Fruit fly (Drosophila melanogaster) whole organism, embryonic: ENCODE measurements around the gene sky.

ENCODE experiments used
- ATbp ChIP-seq: fragments of 200-800 bp; sonication (Bioruptor generic); optimal IDR thresholded peaks from 2 replicates; lab custom pipeline; 2017; ENCODE audit warnings: missing biosample characterization, mild to moderate bottlenecking, missing genetic modification characterization, missing genetic modification reagents
- Bdp1 ChIP-seq: fragments of 200-800 bp; sonication (Bioruptor generic); optimal IDR thresholded peaks from 3 replicates; lab custom pipeline; 2016; ENCODE audit warnings: missing biosample characterization, missing genetic modification characterization
- Blimp-1 ChIP-seq: fragments of 200-800 bp; sonication (Bioruptor generic); optimal IDR thresholded peaks from 3 replicates; lab custom pipeline; 2018; ENCODE audit warnings: missing biosample characterization, missing genetic modification characterization, mild to moderate bottlenecking, moderate library complexity, missing genetic modification reagents
- CG10543 ChIP-seq: fragments of 200-800 bp; sonication (Bioruptor generic); optimal IDR thresholded peaks from 3 replicates; lab custom pipeline; 2017; ENCODE audit warnings: missing biosample characterization, mild to moderate bottlenecking, missing genetic modification characterization, moderate library complexity
- CG11085 ChIP-seq: fragments of 200-800 bp; sonication (Bioruptor generic); IDR thresholded peaks from 2 replicates; pipeline ENCODE4 v1.3.6; 2022; ENCODE audit warnings: missing biosample characterization, missing genetic modification characterization
- CG11504 ChIP-seq: fragments of 200-800 bp; sonication (Bioruptor generic); optimal IDR thresholded peaks from 3 replicates; lab custom pipeline; 2019; ENCODE audit warnings: missing biosample characterization, mild to moderate bottlenecking, missing genetic modification characterization, moderate library complexity
- CG1233 ChIP-seq: fragments of 200-800 bp; sonication (Bioruptor generic); optimal IDR thresholded peaks from 4 replicates; lab custom pipeline; 2018; ENCODE audit warnings: missing biosample characterization, mild to moderate bottlenecking, missing genetic modification characterization
- CG12942 ChIP-seq: fragments of 200-800 bp; sonication (Bioruptor generic); optimal IDR thresholded peaks from 3 replicates; lab custom pipeline; 2016; ENCODE audit warnings: missing biosample characterization, missing genetic modification characterization
- CG13894 ChIP-seq: fragments of 200-800 bp; sonication (Bioruptor generic); optimal IDR thresholded peaks from 3 replicates; lab custom pipeline; 2018; ENCODE audit warnings: missing biosample characterization, mild to moderate bottlenecking, missing genetic modification characterization, moderate library complexity
- CG14441 ChIP-seq: fragments of 200-800 bp; sonication (Bioruptor generic); IDR thresholded peaks from 2 replicates; pipeline ENCODE4 v1.3.6; 2022; ENCODE audit warnings: missing biosample characterization, missing genetic modification characterization
- CG17385 ChIP-seq: fragments of 200-800 bp; sonication (Bioruptor generic); optimal IDR thresholded peaks from 3 replicates; lab custom pipeline; 2018; ENCODE audit warnings: missing biosample characterization, mild to moderate bottlenecking, missing genetic modification characterization
- CG2120 ChIP-seq: fragments of 200-800 bp; sonication (Bioruptor generic); optimal IDR thresholded peaks from 3 replicates; lab custom pipeline; 2016; ENCODE audit warnings: missing biosample characterization, missing genetic modification characterization
- CG33213 ChIP-seq: fragments of 200-800 bp; sonication (Bioruptor generic); optimal IDR thresholded peaks from 3 replicates; lab custom pipeline; 2016; ENCODE audit warnings: missing biosample characterization, missing genetic modification characterization
- CG42726 ChIP-seq: fragments of 200-800 bp; sonication (Bioruptor generic); IDR thresholded peaks from 2 replicates; pipeline ENCODE4 v1.3.6; 2022; ENCODE audit warnings: missing biosample characterization, missing genetic modification characterization; ENCODE audit not compliant: partially characterized antibody
- CG4404 ChIP-seq: fragments of 200-800 bp; sonication (Bioruptor generic); IDR thresholded peaks from 2 replicates; pipeline ENCODE4 v1.3.6; 2022; ENCODE audit warnings: missing biosample characterization, missing genetic modification characterization
- CG4707 ChIP-seq: fragments of 200-800 bp; sonication (Bioruptor generic); optimal IDR thresholded peaks from 2 replicates; lab custom pipeline; 2018; ENCODE audit warnings: missing biosample characterization, mild to moderate bottlenecking, missing genetic modification characterization, moderate library complexity
- CG7963 ChIP-seq: fragments of 200-800 bp; sonication (Bioruptor generic); IDR thresholded peaks from 3 replicates; pipeline ENCODE4 v1.3.6; 2022; ENCODE audit warnings: missing biosample characterization, missing genetic modification characterization; ENCODE audit not compliant: partially characterized antibody
- CG9609 ChIP-seq: fragments of 200-800 bp; sonication (Bioruptor generic); optimal IDR thresholded peaks from 3 replicates; lab custom pipeline; 2016; ENCODE audit warnings: missing biosample characterization, missing genetic modification characterization
- Camta ChIP-seq: fragments of 200-800 bp; sonication (Bioruptor generic); optimal IDR thresholded peaks from 2 replicates; lab custom pipeline; 2016; ENCODE audit warnings: missing biosample characterization, missing genetic modification characterization
- Chrac-16 ChIP-seq: fragments of 200-800 bp; sonication (Bioruptor generic); optimal IDR thresholded peaks from 3 replicates; lab custom pipeline; 2016; ENCODE audit warnings: missing biosample characterization, missing genetic modification characterization
- CoRest ChIP-seq: fragments of 200-800 bp; sonication (Bioruptor generic); optimal IDR thresholded peaks from 3 replicates; lab custom pipeline; 2018; ENCODE audit warnings: missing biosample characterization, mild to moderate bottlenecking, missing genetic modification characterization, moderate library complexity
- D19A ChIP-seq: fragments of 200-800 bp; optimal IDR thresholded peaks from 3 replicates; lab custom pipeline; 2019; ENCODE audit warnings: missing biosample characterization, mild to moderate bottlenecking, missing genetic modification characterization, moderate library complexity
- Dek ChIP-seq: fragments of 200-800 bp; sonication (Bioruptor generic); optimal IDR thresholded peaks from 3 replicates; lab custom pipeline; 2019; ENCODE audit warnings: missing biosample characterization, mild to moderate bottlenecking, missing genetic modification characterization, moderate library complexity
- E2f2 ChIP-seq: fragments of 200-800 bp; sonication (Bioruptor generic); IDR thresholded peaks from 2 replicates; pipeline ENCODE4 v1.3.6; 2022; ENCODE audit warnings: missing biosample characterization, missing genetic modification characterization
- H2.0 ChIP-seq: fragments of 200-800 bp; sonication (Bioruptor generic); IDR thresholded peaks from 2 replicates; pipeline ENCODE4 v1.3.6; 2022; ENCODE audit warnings: missing biosample characterization, missing genetic modification characterization
- HHEX ChIP-seq: fragments of 200-800 bp; sonication (Bioruptor generic); optimal IDR thresholded peaks from 3 replicates; lab custom pipeline; 2017; ENCODE audit warnings: missing biosample characterization, mild to moderate bottlenecking, missing genetic modification characterization, missing genetic modification reagents
- Hmx ChIP-seq: fragments of 200-800 bp; sonication (Bioruptor generic); optimal IDR thresholded peaks from 2 replicates; lab custom pipeline; 2016; ENCODE audit warnings: missing biosample characterization, missing genetic modification characterization
- Hr39 ChIP-seq: fragments of >200 bp; optimal IDR thresholded peaks from 2 replicates; lab custom pipeline; 2017
- Nf-YA ChIP-seq: fragments of 200-800 bp; sonication (Bioruptor generic); IDR thresholded peaks from 2 replicates; pipeline ENCODE4 v1.3.6; 2022; ENCODE audit warnings: missing biosample characterization, missing genetic modification characterization
- amos ChIP-seq: fragments of 200-800 bp; sonication (Bioruptor generic); IDR thresholded peaks from 2 replicates; pipeline ENCODE4 v1.3.6; 2022; ENCODE audit warnings: missing biosample characterization, missing genetic modification characterization; ENCODE audit not compliant: partially characterized antibody
- bab2 ChIP-seq: fragments of 200-800 bp; sonication (Bioruptor generic); optimal IDR thresholded peaks from 2 replicates; lab custom pipeline; 2016; ENCODE audit warnings: missing biosample characterization, missing genetic modification characterization
- bigmax ChIP-seq: fragments of 200-800 bp; sonication (Bioruptor generic); optimal IDR thresholded peaks from 2 replicates; lab custom pipeline; 2018; ENCODE audit warnings: missing biosample characterization, mild to moderate bottlenecking, missing genetic modification characterization
- ci ChIP-seq: fragments of 200-800 bp; sonication (Bioruptor generic); IDR thresholded peaks from 3 replicates; pipeline ENCODE4 v1.3.6; 2022; ENCODE audit warnings: missing biosample characterization, missing genetic modification characterization
- crp ChIP-seq, 2 experiments: fragments of 200-800 bp; sonication (Bioruptor generic); optimal IDR thresholded peaks; 2 replicates in 1 of 2; 3 replicates in 1 of 2; lab custom pipeline; 2017; ENCODE audit warnings: missing biosample characterization in 2 of 2, missing genetic modification characterization in 2 of 2, mild to moderate bottlenecking in 1 of 2, moderate library complexity in 1 of 2
- eve ChIP-seq, 2 experiments: fragments of >200 bp; optimal IDR thresholded peaks; 2 replicates each; lab custom pipeline; 2017; ENCODE audit warnings: missing biosample characterization in 2 of 2, missing genetic modification characterization in 2 of 2
- exex ChIP-seq: fragments of 200-800 bp; sonication (Bioruptor generic); optimal IDR thresholded peaks from 4 replicates; lab custom pipeline; 2018; ENCODE audit warnings: missing biosample characterization, mild to moderate bottlenecking, missing genetic modification characterization, moderate library complexity
- fd102C ChIP-seq: fragments of 200-800 bp; sonication (Bioruptor generic); optimal IDR thresholded peaks from 2 replicates; lab custom pipeline; 2018; ENCODE audit warnings: missing biosample characterization, mild to moderate bottlenecking, missing genetic modification characterization, moderate library complexity
- fd64A ChIP-seq: fragments of 200-800 bp; sonication (Bioruptor generic); optimal IDR thresholded peaks from 3 replicates; lab custom pipeline; 2018; ENCODE audit warnings: missing biosample characterization, mild to moderate bottlenecking, missing genetic modification characterization
- gsb ChIP-seq: fragments of 200-800 bp; sonication (Bioruptor generic); IDR thresholded peaks from 2 replicates; pipeline ENCODE4 v1.3.6; 2022; ENCODE audit warnings: missing biosample characterization, missing genetic modification characterization
- hkb ChIP-seq, 2 experiments: fragments of 200-800 bp in 1 of 2; fragments of >200 bp in 1 of 2; sonication (Bioruptor generic) in 1 of 2; IDR thresholded peaks in 1 of 2; optimal IDR thresholded peaks in 1 of 2; 2 replicates each; pipeline versions ENCODE4 v1.3.6 to Lab custom; 2017 to 2022; ENCODE audit warnings: missing biosample characterization in 1 of 2, missing genetic modification characterization in 1 of 2
- kay ChIP-seq: fragments of 200-800 bp; sonication (Bioruptor generic); optimal IDR thresholded peaks from 2 replicates; lab custom pipeline; 2016; ENCODE audit warnings: missing biosample characterization, missing genetic modification characterization
- lov ChIP-seq, 2 experiments: fragments of 200-800 bp in 1 of 2; fragments of >200 bp in 1 of 2; sonication (Bioruptor generic) in 1 of 2; IDR thresholded peaks in 1 of 2; optimal IDR thresholded peaks in 1 of 2; 2 replicates in 1 of 2; 3 replicates in 1 of 2; pipeline versions ENCODE4 v1.3.6 to Lab custom; 2017 to 2022; ENCODE audit warnings: missing biosample characterization in 1 of 2, missing genetic modification characterization in 1 of 2
- odd ChIP-seq: fragments of 200-800 bp; sonication (Bioruptor generic); optimal IDR thresholded peaks from 2 replicates; lab custom pipeline; 2017; ENCODE audit warnings: missing biosample characterization, mild to moderate bottlenecking, missing genetic modification characterization
- pan ChIP-seq, 4 experiments: fragments of >200 bp in 3 of 4; fragments of 200-800 bp in 1 of 4; sonication (Bioruptor generic) in 1 of 4; optimal IDR thresholded peaks in 3 of 4; IDR thresholded peaks in 1 of 4; 2 replicates each; pipeline versions ENCODE4 v1.3.6 to Lab custom; 2017 to 2022; ENCODE audit warnings: missing biosample characterization in 2 of 4, missing genetic modification characterization in 2 of 4, mixed read lengths in 1 of 4
- pzg ChIP-seq: fragments of 200-800 bp; sonication (Bioruptor generic); optimal IDR thresholded peaks from 3 replicates; lab custom pipeline; 2018; ENCODE audit warnings: missing biosample characterization, mild to moderate bottlenecking, missing genetic modification characterization, moderate library complexity
- schlank ChIP-seq: fragments of 200-800 bp; sonication (Bioruptor generic); optimal IDR thresholded peaks from 2 replicates; lab custom pipeline; 2018; ENCODE audit warnings: missing biosample characterization, mild to moderate bottlenecking, missing genetic modification characterization
- slbo ChIP-seq: fragments of 200-800 bp; sonication (Bioruptor generic); IDR thresholded peaks from 2 replicates; pipeline ENCODE4 v1.3.6; 2022; ENCODE audit warnings: missing biosample characterization, missing genetic modification characterization
- slp2 ChIP-seq: fragments of 200-800 bp; sonication (Bioruptor generic); optimal IDR thresholded peaks from 2 replicates; lab custom pipeline; 2016; ENCODE audit warnings: missing biosample characterization, missing genetic modification characterization
- ttk ChIP-seq: fragments of 200-800 bp; sonication (Bioruptor generic); IDR thresholded peaks from 2 replicates; pipeline ENCODE4 v2.1.2; 2022; ENCODE audit warnings: missing biosample characterization, missing genetic modification characterization

The sky gene

dm6 chr2L:20911374-20911773, 7.4 kb downstream of the sky start (continued):
- TF ChIP-seq CG42726 = no peak
- peak; percentile 15 for TF ChIP-seq kay
- peak; percentile 18 for TF ChIP-seq CG13894 (tag; lab: Kevin White, UChicago)
- TF ChIP-seq CG7963 (GFP tag; lab: Robert Waterston, UW) = no peak
- no peak for TF ChIP-seq fd102C
- no peak for TF ChIP-seq eve (GFP tag; optimal IDR thresholded peaks at IDR 0.05; lab: Kevin White, UChicago)
- no peak for TF ChIP-seq CG4404 (GFP tag; lab: Robert Waterston, UW)
- TF ChIP-seq hkb (optimal IDR thresholded peaks at IDR 0.05; lab: Kevin White, UChicago) = no peak
- TF ChIP-seq hkb (GFP tag; IDR thresholded peaks at IDR 0.05; lab: Robert Waterston, UW) = peak; percentile 47; the same call in 1 of the 2 replicates
- TF ChIP-seq CG10543 (GFP tag; lab: Kevin White, UChicago) = peak; percentile 54
- TF ChIP-seq slp2 (GFP tag; lab: Kevin White, UChicago) = no peak
- TF ChIP-seq Chrac-16 (GFP tag; lab: Kevin White, UChicago) = no peak
- no peak for TF ChIP-seq lov (optimal IDR thresholded peaks at IDR 0.05; lab: Kevin White, UChicago)
- no peak for TF ChIP-seq lov (GFP tag; IDR thresholded peaks at IDR 0.05; lab: Robert Waterston, UW)
- TF ChIP-seq amos (GFP tag; lab: Robert Waterston, UW) = no peak
- TF ChIP-seq D19A (tag; lab: Kevin White, UChicago) = no peak
- TF ChIP-seq fd64A (GFP tag; lab: Kevin White, UChicago) = peak; percentile 35
- TF ChIP-seq bab2 (GFP tag; lab: Kevin White, UChicago) = peak; percentile 42
- peak; percentile 40 for TF ChIP-seq CG17385 (GFP tag; lab: Kevin White, UChicago)
- peak; percentile 5 for TF ChIP-seq Dek (tag; lab: Kevin White, UChicago)
- peak; percentile 51 for TF ChIP-seq CG1233
- TF ChIP-seq odd (GFP tag; lab: Kevin White, UChicago) = peak; percentile 9
- TF ChIP-seq CG2120 (GFP tag; lab: Kevin White, UChicago) = peak; percentile 23
- peak; percentile 39 for TF ChIP-seq Blimp-1 (GFP tag; lab: Kevin White, UChicago)
- TF ChIP-seq ttk (GFP tag; lab: Robert Waterston, UW) = no peak
- 0 out of 2 replicates have a peak, but pooled peaks have one; percentile 28 for TF ChIP-seq gsb (GFP tag; lab: Robert Waterston, UW)
- TF ChIP-seq CG9609 (GFP tag; lab: Kevin White, UChicago) = no peak
- TF ChIP-seq bigmax (GFP tag; lab: Kevin White, UChicago) = peak; percentile 31
- peak; percentile 74 for TF ChIP-seq ci
- peak; percentile 33; the same call in 1 of the 2 replicates for TF ChIP-seq Nf-YA (GFP tag; lab: Robert Waterston, UW)
- peak; percentile 34 for TF ChIP-seq HHEX (GFP tag; lab: Kevin White, UChicago)
- 0 out of 2 replicates have a peak, but pooled peaks have one; percentile 25 for TF ChIP-seq CG14441 (GFP tag; lab: Robert Waterston, UW)
- peak; percentile 24 for TF ChIP-seq Bdp1 (GFP tag; lab: Kevin White, UChicago)
- TF ChIP-seq slbo (GFP tag; lab: Robert Waterston, UW) = no peak
- peak; percentile 29 for TF ChIP-seq CG4707 (GFP tag; lab: Kevin White, UChicago)
- TF ChIP-seq CG12942 (GFP tag; lab: Kevin White, UChicago) = peak; percentile 19
- no peak for TF ChIP-seq pan (optimal IDR thresholded peaks at IDR 0.05; lab: Kevin White, UChicago)
- peak in 1 of 2 experiments; percentile 8 for TF ChIP-seq pan (GFP tag; optimal IDR thresholded peaks at IDR 0.05 in 1 of 2, IDR thresholded peaks at IDR 0.05 in 1 of 2)
- peak; percentile 14 for TF ChIP-seq exex (tag; lab: Kevin White, UChicago)
- TF ChIP-seq ATbp (GFP tag; lab: Kevin White, UChicago) = peak; percentile 82
- TF ChIP-seq CG11504 (tag; lab: Kevin White, UChicago) = peak; percentile 34
- TF ChIP-seq Hmx = no peak
- TF ChIP-seq Camta (GFP tag; lab: Kevin White, UChicago) = peak; percentile 3
- TF ChIP-seq Hr39 (lab: Kevin White, UChicago) = no peak
- no peak for TF ChIP-seq E2f2 (GFP tag; lab: Robert Waterston, UW)
- TF ChIP-seq pzg = no peak
- peak; percentile 20 for TF ChIP-seq CoRest
- no peak for TF ChIP-seq CG11085 (GFP tag; lab: Robert Waterston, UW)
- no peak for TF ChIP-seq H2.0 (GFP tag; lab: Robert Waterston, UW)
- TF ChIP-seq schlank = peak; percentile 46
- TF ChIP-seq CG33213 (GFP tag; lab: Kevin White, UChicago) = peak; percentile 33
- no peak for TF ChIP-seq crp (GFP tag; optimal IDR thresholded peaks at IDR 0.05; lab: Kevin White, UChicago)
